Worm (Caenorhabditis elegans): Measurements from ENCODE around the gene F47C12.8.

F47C12.8 gene

DNA sequence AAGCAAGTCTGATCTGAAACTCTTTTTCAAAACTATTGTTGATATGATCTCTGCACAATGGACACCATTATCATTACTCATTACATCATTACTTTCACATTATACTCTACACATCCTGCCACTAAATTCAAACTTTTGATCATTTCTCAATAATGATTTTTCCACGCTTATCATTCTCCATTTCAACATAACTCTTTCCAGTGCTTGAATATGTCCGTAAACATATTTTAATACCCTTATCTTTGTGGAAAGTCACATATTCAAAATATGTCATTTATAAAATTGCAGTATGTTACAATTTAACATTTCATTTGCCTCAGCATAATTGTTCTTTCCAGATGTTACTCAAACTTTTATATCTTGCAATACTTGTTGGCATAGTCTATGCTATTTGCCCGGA lies 38.0 kb downstream of the F47C12.8 start, which contains the start of gene clec-75 (continued):
- TF ChIP-seq Y48G9A.11 (GFP tag; IDR thresholded peaks at IDR 0.05) (no peak), ceh-44 (GFP tag; IDR thresholded peaks at IDR 0.05) (no peak), ceh-20 (GFP tag; IDR thresholded peaks at IDR 0.05) (no peak)

DNA sequence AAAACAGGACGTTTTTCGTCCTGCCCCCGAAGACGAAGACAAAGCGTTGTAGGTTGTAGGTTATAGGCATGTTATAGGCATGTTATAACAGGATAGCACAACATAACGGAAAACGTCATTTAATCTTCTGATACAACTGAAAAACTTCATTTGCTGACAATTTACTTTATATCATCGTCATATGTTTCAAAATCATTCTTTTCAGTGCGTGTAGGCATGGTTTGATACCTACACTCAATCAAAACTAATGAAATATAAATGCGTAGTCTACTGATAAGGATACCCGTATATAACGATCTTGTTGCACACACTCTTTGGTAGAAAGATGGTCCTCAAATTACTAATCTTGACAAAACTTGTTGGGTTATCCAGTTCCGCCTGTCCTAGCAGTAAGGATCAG lies 41.7 kb downstream of the F47C12.8 start, which contains the start of gene clec-74:
Gene clec-74, plus strand, starts transcription at position 301 of the 400 bp plus-strand sequence.
- TF ChIP-seq madf-9 (GFP tag; conservative IDR thresholded peaks at IDR 0.05) (no peak), tra-1 (GFP tag; IDR thresholded peaks at IDR 0.05) (no peak), mep-1 (tag; optimal IDR thresholded peaks at IDR 0.05) (no peak), T26A8.4 (GFP tag; IDR thresholded peaks at IDR 0.05) (no peak), zfp-2 (tag; optimal IDR thresholded peaks at IDR 0.05) (no peak), nhr-237 (tag; optimal IDR thresholded peaks at IDR 0.05) (no peak)

DNA sequence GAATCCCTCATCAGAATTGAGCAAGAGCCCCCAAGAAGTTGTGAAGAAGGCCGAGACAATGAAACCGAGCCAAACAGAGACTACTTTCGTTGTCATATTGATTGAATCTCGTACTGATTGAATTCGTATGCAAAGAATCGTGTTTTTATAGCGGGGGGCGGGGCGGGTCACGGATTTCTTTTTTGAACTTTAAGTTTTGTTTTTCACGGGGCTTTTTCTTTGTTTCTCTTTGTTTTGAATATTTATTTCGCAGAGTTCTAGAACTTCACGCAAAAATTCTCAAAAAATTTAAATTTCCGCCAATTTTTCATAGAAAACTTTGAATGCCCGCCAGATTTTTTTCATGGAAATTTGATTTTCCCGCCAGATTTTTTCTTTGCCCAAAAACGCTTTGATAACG lies 42.3 kb downstream of the F47C12.8 start, which contains the start of gene clec-73:
Gene clec-73, minus strand, starts transcription at position 101 of the 400 bp plus-strand sequence.
- TF ChIP-seq mxl-2 (GFP tag; conservative IDR thresholded peaks at IDR 0.05) (no peak), ztf-11 (tag; optimal IDR thresholded peaks at IDR 0.05) (no peak), ZK546.5 (tag; optimal IDR thresholded peaks at IDR 0.05) (no peak), ceh-20 (GFP tag; IDR thresholded peaks at IDR 0.05) (no peak), ces-1 (GFP tag; optimal IDR thresholded peaks at IDR 0.05) (no peak), ceh-44 (GFP tag; IDR thresholded peaks at IDR 0.05) (no peak), Y75B8A.6 (GFP tag; IDR thresholded peaks at IDR 0.05) (no peak), fkh-10 (GFP tag; optimal IDR thresholded peaks at IDR 0.05) (no peak), unc-39 (tag; optimal IDR thresholded peaks at IDR 0.05) (no peak), mes-2 (tag; optimal IDR thresholded peaks at IDR 0.05; ENCODE audit: poor library complexity, severe bottlenecking) (no peak), F44E2.7 (GFP tag; IDR thresholded peaks at IDR 0.05) (no peak), F26F4.8 (GFP tag; conservative IDR thresholded peaks at IDR 0.05) (no peak), lin-15B (tag; optimal IDR thresholded peaks at IDR 0.05) (no peak), F37D6.2 (tag; optimal IDR thresholded peaks at IDR 0.05) (no peak), spr-3 (GFP tag; optimal IDR thresholded peaks at IDR 0.05) (no peak), lsy-2 (tag; optimal IDR thresholded peaks at IDR 0.05) (no peak), duxl-1 (tag; optimal IDR thresholded peaks at IDR 0.05; ENCODE audit: poor library complexity) (no peak), lin-1 (GFP tag; IDR thresholded peaks at IDR 0.05) (no peak), zfp-3 (GFP tag; conservative IDR thresholded peaks at IDR 0.05) (no peak), nhr-237 (tag; optimal IDR thresholded peaks at IDR 0.05) (no peak)
